ENCODE assay signal across 4 worm cellular contexts in the genomic region with DNA sequence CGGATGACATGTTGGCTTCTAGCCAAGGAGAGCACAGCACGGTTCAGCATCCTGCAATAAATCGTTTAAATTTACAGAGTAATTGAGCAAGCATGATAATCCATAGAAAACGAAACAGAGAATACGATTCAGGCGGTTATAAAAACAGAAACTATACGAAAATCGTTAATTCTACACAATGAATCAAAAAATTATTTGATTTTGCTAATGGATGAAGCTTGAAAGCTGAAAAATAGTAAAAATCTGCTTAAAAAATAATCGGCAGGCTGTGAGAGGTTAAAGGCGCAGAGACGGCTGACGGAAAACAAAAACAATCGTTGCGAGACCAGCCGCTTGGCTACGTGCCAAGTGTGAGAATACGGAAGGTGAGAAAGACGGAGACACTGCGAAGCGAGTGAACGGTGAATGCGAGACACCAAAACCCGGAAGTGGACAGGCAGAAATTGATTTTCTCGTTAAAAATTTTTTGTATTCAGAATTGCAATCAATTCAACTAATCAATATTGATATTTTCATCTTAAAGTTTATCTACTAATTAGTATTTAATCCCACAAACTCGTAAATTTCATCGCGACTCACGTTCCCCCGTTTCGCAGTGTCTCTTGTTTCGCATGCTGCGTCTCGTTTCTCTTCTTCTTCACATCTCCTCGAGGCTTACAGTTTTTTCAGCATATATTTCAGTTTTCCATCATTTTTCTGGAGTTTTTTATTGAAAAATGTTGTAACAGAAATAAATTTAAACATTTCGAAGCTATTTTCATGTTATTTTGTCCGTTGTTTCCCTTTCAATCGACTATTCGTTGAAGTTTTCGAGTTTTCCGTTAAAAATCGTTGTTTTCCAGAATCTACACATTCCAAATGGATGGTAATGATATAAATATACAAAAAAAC.
TF ChIP-seq lines count a peak whose summit lies in the region.

TSS of gene F29B9.11 (minus strand) at position 51 of the 891 bp plus-strand sequence.
TSS of gene jmjd-1.2 (plus strand) at position 841 of the 891 bp plus-strand sequence.

TF ChIP-seq in whole organism, L2 larva, 48 proteins besides CTCF, POLR2A, EP300 and RAD21 (continues in another document):
- TF ChIP-seq alr-1 (tag; optimal IDR thresholded peaks at IDR 0.05; lab: Kevin White, UChicago) (no peak), unc-55 (GFP tag; optimal IDR thresholded peaks at IDR 0.05; lab: Kevin White, UChicago) (peak; percentile 89), mdl-1 (tag; optimal IDR thresholded peaks at IDR 0.05; lab: Kevin White, UChicago) (peak in 1 of 2 experiments; percentile 51), mbf-1 (tag; optimal IDR thresholded peaks at IDR 0.05; lab: Kevin White, UChicago) (peak; percentile 2), snpc-4 (tag; optimal IDR thresholded peaks at IDR 0.05; lab: Kevin White, UChicago) (peak; percentile 78), nhr-12 (tag; optimal IDR thresholded peaks at IDR 0.05; lab: Kevin White, UChicago) (no peak), unc-62 (GFP tag; optimal IDR thresholded peaks at IDR 0.05; lab: Kevin White, UChicago) (peak; percentile 10), skn-1 (tag; optimal IDR thresholded peaks at IDR 0.05; lab: Kevin White, UChicago) (no peak), lin-11 (tag; optimal IDR thresholded peaks at IDR 0.05; lab: Kevin White, UChicago) (peak; percentile 91), fos-1 (tag; optimal IDR thresholded peaks at IDR 0.05; lab: Kevin White, UChicago) (peak; percentile 72), dmd-4 (tag; optimal IDR thresholded peaks at IDR 0.05; lab: Kevin White, UChicago) (no peak), nhr-77 (tag; optimal IDR thresholded peaks at IDR 0.05; lab: Kevin White, UChicago) (peak; percentile 39), nhr-10 (tag; optimal IDR thresholded peaks at IDR 0.05; lab: Kevin White, UChicago) (peak; percentile 30), unc-39 (tag; optimal IDR thresholded peaks at IDR 0.05; lab: Kevin White, UChicago) (no peak), blmp-1 (tag; optimal IDR thresholded peaks at IDR 0.05; lab: Kevin White, UChicago; ENCODE audit: insufficient read depth) (peak; percentile 75), ceh-16 (tag; optimal IDR thresholded peaks at IDR 0.05; lab: Kevin White, UChicago) (peak; percentile 54), nhr-237 (tag; optimal IDR thresholded peaks at IDR 0.05; lab: Kevin White, UChicago) (peak; percentile 73), F13H6.1 (tag; optimal IDR thresholded peaks at IDR 0.05; lab: Kevin White, UChicago) (peak; percentile 92), egl-27 (tag; optimal IDR thresholded peaks at IDR 0.05; lab: Kevin White, UChicago) (peak; percentile 78), ztf-1 (GFP tag; conservative IDR thresholded peaks at IDR 0.05; lab: Robert Waterston, UW) (no peak)

TF ChIP-seq in whole organism, L4 larva, 104 proteins besides CTCF, POLR2A, EP300 and RAD21 (continues in another document):
- TF ChIP-seq unc-62 (GFP tag; optimal IDR thresholded peaks at IDR 0.05 in 1 of 2; lab: Kevin White, UChicago) (peak in 1 of 2 experiments; percentile 88), unc-62 (tag; optimal IDR thresholded peaks at IDR 0.05; lab: Kevin White, UChicago) (no peak), nhr-42 (GFP tag; IDR thresholded peaks at IDR 0.05; lab: Robert Waterston, UW) (peak; percentile 79), lin-29 (GFP tag; IDR thresholded peaks at IDR 0.05; lab: Robert Waterston, UW) (no peak), T20F7.1 (GFP tag; optimal IDR thresholded peaks at IDR 0.05; lab: Kevin White, UChicago) (no peak), tag-97 (GFP tag; IDR thresholded peaks at IDR 0.05; lab: Robert Waterston, UW) (no peak), lin-38 (GFP tag; IDR thresholded peaks at IDR 0.05; lab: Robert Waterston, UW) (peak; percentile 88), lin-13 (GFP tag; optimal IDR thresholded peaks at IDR 0.05; lab: Kevin White, UChicago) (peak; percentile 87), dmd-8 (GFP tag; IDR thresholded peaks at IDR 0.05; lab: Robert Waterston, UW) (no peak), dve-1 (tag; optimal IDR thresholded peaks at IDR 0.05; lab: Kevin White, UChicago; ENCODE audit: insufficient read depth) (peak; percentile 92), hif-1 (tag; optimal IDR thresholded peaks at IDR 0.05; lab: Kevin White, UChicago) (peak; percentile 89 to 99), mep-1 (tag; optimal IDR thresholded peaks at IDR 0.05; lab: Kevin White, UChicago) (peak; percentile 95), mxl-2 (GFP tag; conservative IDR thresholded peaks at IDR 0.05; lab: Robert Waterston, UW) (no peak), madf-9 (GFP tag; conservative IDR thresholded peaks at IDR 0.05; lab: Robert Waterston, UW) (peak; percentile 67; the same call in 1 of the 2 replicates), tra-1 (GFP tag; IDR thresholded peaks at IDR 0.05; lab: Robert Waterston, UW) (peak; percentile 79; the same call in 1 of the 2 replicates), spr-3 (GFP tag; optimal IDR thresholded peaks at IDR 0.05; lab: Kevin White, UChicago) (peak; percentile 53), mes-2 (tag; optimal IDR thresholded peaks at IDR 0.05; lab: Kevin White, UChicago; ENCODE audit: poor library complexity, severe bottlenecking) (peak; percentile 89), aha-1 (tag; lab: Kevin White, UChicago) (peak; percentile 99), fos-1 (tag; optimal IDR thresholded peaks at IDR 0.05; lab: Kevin White, UChicago) (no peak)

TF ChIP-seq in whole organism, late embryonic, 69 proteins besides CTCF, POLR2A, EP300 and RAD21 (continues in another document):
- TF ChIP-seq F13H6.1 (tag; optimal IDR thresholded peaks at IDR 0.05; lab: Kevin White, UChicago) (peak; percentile 96), che-1 (tag; optimal IDR thresholded peaks at IDR 0.05; lab: Kevin White, UChicago) (peak; percentile 46), ceh-14 (tag; optimal IDR thresholded peaks at IDR 0.05; lab: Kevin White, UChicago) (peak; percentile 95), elt-4 (tag; optimal IDR thresholded peaks at IDR 0.05; lab: Kevin White, UChicago) (no peak), ama-1 (optimal IDR thresholded peaks at IDR 0.05; lab: Kevin White, UChicago) (no peak), K02D7.2 (tag; optimal IDR thresholded peaks at IDR 0.05; lab: Kevin White, UChicago) (no peak), hlh-30 (tag; optimal IDR thresholded peaks at IDR 0.05; lab: Kevin White, UChicago; ENCODE audit: insufficient read depth) (no peak), fax-1 (tag; optimal IDR thresholded peaks at IDR 0.05; lab: Kevin White, UChicago) (peak; percentile 95), fkh-10 (GFP tag; optimal IDR thresholded peaks at IDR 0.05; lab: Kevin White, UChicago) (no peak), gmeb-2 (tag; optimal IDR thresholded peaks at IDR 0.05; lab: Kevin White, UChicago) (peak; percentile 49), dmd-4 (tag; optimal IDR thresholded peaks at IDR 0.05; lab: Kevin White, UChicago; ENCODE audit: borderline replicate concordance) (peak; percentile 24), ztf-16 (tag; optimal IDR thresholded peaks at IDR 0.05; lab: Kevin White, UChicago) (peak; percentile 72), K09A11.1 (tag; optimal IDR thresholded peaks at IDR 0.05; lab: Kevin White, UChicago; ENCODE audit: insufficient read depth) (no peak), unc-86 (tag; optimal IDR thresholded peaks at IDR 0.05; lab: Kevin White, UChicago) (peak; percentile 83), ceh-2 (tag; optimal IDR thresholded peaks at IDR 0.05; lab: Kevin White, UChicago) (peak; percentile 99), ahr-1 (tag; optimal IDR thresholded peaks at IDR 0.05; lab: Kevin White, UChicago) (peak; percentile 95), dve-1 (tag; optimal IDR thresholded peaks at IDR 0.05; lab: Kevin White, UChicago) (peak; percentile 39), odd-2 (tag; optimal IDR thresholded peaks at IDR 0.05; lab: Kevin White, UChicago) (no peak), eyg-1 (tag; optimal IDR thresholded peaks at IDR 0.05; lab: Kevin White, UChicago) (peak; percentile 76), mec-3 (tag; optimal IDR thresholded peaks at IDR 0.05; lab: Kevin White, UChicago; ENCODE audit: borderline replicate concordance) (peak; percentile 82), tbx-2 (tag; optimal IDR thresholded peaks at IDR 0.05; lab: Kevin White, UChicago) (peak; percentile 99), fkh-6 (tag; optimal IDR thresholded peaks at IDR 0.05; lab: Kevin White, UChicago) (peak; percentile 79)

TF ChIP-seq in whole organism, mixed stage, embryonic, 35 proteins besides CTCF, POLR2A, EP300 and RAD21 (continues in another document):
- TF ChIP-seq ceh-83 (GFP tag; optimal IDR thresholded peaks at IDR 0.05; lab: Kevin White, UChicago) (peak; percentile 60), nhr-237 (tag; optimal IDR thresholded peaks at IDR 0.05; lab: Kevin White, UChicago) (peak; percentile 89), lsy-2 (tag; optimal IDR thresholded peaks at IDR 0.05; lab: Kevin White, UChicago) (peak; percentile 68), ceh-43 (GFP tag; optimal IDR thresholded peaks at IDR 0.05; lab: Kevin White, UChicago) (peak; percentile 5), ceh-39 (tag; optimal IDR thresholded peaks at IDR 0.05; lab: Kevin White, UChicago) (peak; percentile 34), lin-13 (tag; optimal IDR thresholded peaks at IDR 0.05; lab: Kevin White, UChicago) (peak; percentile 75), mab-5 (tag; optimal IDR thresholded peaks at IDR 0.05; lab: Kevin White, UChicago) (no peak), unc-120 (tag; optimal IDR thresholded peaks at IDR 0.05; lab: Kevin White, UChicago; ENCODE audit: poor library complexity, severe bottlenecking) (peak; percentile 30), tbx-8 (GFP tag; optimal IDR thresholded peaks at IDR 0.05; lab: Kevin White, UChicago) (peak; percentile 57), elt-1 (tag; optimal IDR thresholded peaks at IDR 0.05; lab: Kevin White, UChicago; ENCODE audit: borderline replicate concordance, insufficient read depth) (no peak), nhr-2 (tag; optimal IDR thresholded peaks at IDR 0.05; lab: Kevin White, UChicago) (no peak), elt-3 (tag; optimal IDR thresholded peaks at IDR 0.05; lab: Kevin White, UChicago) (no peak), unc-62 (GFP tag; optimal IDR thresholded peaks at IDR 0.05; lab: Kevin White, UChicago) (no peak), nhr-76 (tag; optimal IDR thresholded peaks at IDR 0.05; lab: Kevin White, UChicago) (no peak), sptf-1 (tag; optimal IDR thresholded peaks at IDR 0.05; lab: Kevin White, UChicago) (peak; percentile 80), hlh-1 (tag; optimal IDR thresholded peaks at IDR 0.05; lab: Kevin White, UChicago) (peak; percentile 22), snpc-4 (tag; optimal IDR thresholded peaks at IDR 0.05; lab: Kevin White, UChicago) (no peak), mep-1 (tag; optimal IDR thresholded peaks at IDR 0.05; lab: Kevin White, UChicago) (peak; percentile 77), M03D4.4 (tag; optimal IDR thresholded peaks at IDR 0.05; lab: Kevin White, UChicago) (no peak), ces-1 (GFP tag; optimal IDR thresholded peaks at IDR 0.05; lab: Kevin White, UChicago) (peak; percentile 70), zip-8 (tag; optimal IDR thresholded peaks at IDR 0.05; lab: Kevin White, UChicago) (no peak), bed-3 (GFP tag; optimal IDR thresholded peaks at IDR 0.05; lab: Kevin White, UChicago) (peak; percentile 47), nhr-28 (tag; optimal IDR thresholded peaks at IDR 0.05; lab: Kevin White, UChicago) (no peak), blmp-1 (tag; optimal IDR thresholded peaks at IDR 0.05; lab: Kevin White, UChicago) (no peak), ztf-11 (tag; optimal IDR thresholded peaks at IDR 0.05; lab: Kevin White, UChicago) (no peak)
